Fruit fly (Drosophila melanogaster): Measurements from ENCODE around the gene Mnat9.
A peak's percentile ranks its signal among the peaks of the same experiment; 100 is the strongest.

The Mnat9 gene

dm6 chr3R:31596071-31596883, 19.7 kb downstream of the Mnat9 start, which contains the start of gene RpL6 (continued):
- TF ChIP-seq gfzf (GFP tag; optimal IDR thresholded peaks at IDR 0.05): peak; percentile 93
- TF ChIP-seq CG18599 (GFP tag; optimal IDR thresholded peaks at IDR 0.05): peak; percentile 38
- TF ChIP-seq bigmax (GFP tag; optimal IDR thresholded peaks at IDR 0.05): peak; percentile 97
- no peak for TF ChIP-seq chif (GFP tag; optimal IDR thresholded peaks at IDR 0.05)
- TF ChIP-seq CG15514 (GFP tag; optimal IDR thresholded peaks at IDR 0.05): peak; percentile 80
- peak; percentile 61 for TF ChIP-seq CG6765 (GFP tag; optimal IDR thresholded peaks at IDR 0.05)
- TF ChIP-seq CG15269 (tag; optimal IDR thresholded peaks at IDR 0.05): peak; percentile 13
- no peak for TF ChIP-seq dimm (GFP tag; IDR thresholded peaks at IDR 0.05)
- peak; percentile 24 for TF ChIP-seq CG13296 (GFP tag; optimal IDR thresholded peaks at IDR 0.05)
- TF ChIP-seq CrebB (tag; optimal IDR thresholded peaks at IDR 0.05): peak; percentile 36
- TF ChIP-seq NC2β (GFP tag; optimal IDR thresholded peaks at IDR 0.05): peak; percentile 39
- peak; percentile 54 for TF ChIP-seq CG12391 (tag; optimal IDR thresholded peaks at IDR 0.05)
- TF ChIP-seq CoRest (tag; optimal IDR thresholded peaks at IDR 0.05): peak; percentile 36
- TF ChIP-seq p53 (GFP tag; optimal IDR thresholded peaks at IDR 0.05): no peak
- TF ChIP-seq Dll (GFP tag; IDR thresholded peaks at IDR 0.05; ENCODE audit: partially characterized antibody): peak; percentile 87
- peak; percentile 43 for TF ChIP-seq CG32532 (GFP tag; IDR thresholded peaks at IDR 0.05)
- TF ChIP-seq CG30020 (tag; optimal IDR thresholded peaks at IDR 0.05): peak; percentile 70
- peak; percentile 6; the same call in 1 of the 3 replicates for TF ChIP-seq row (GFP tag; IDR thresholded peaks at IDR 0.05)
- no peak for TF ChIP-seq CG32772 (GFP tag; IDR thresholded peaks at IDR 0.05)
- TF ChIP-seq CG7928 (GFP tag; optimal IDR thresholded peaks at IDR 0.05): peak; percentile 0
- TF ChIP-seq Nf-YC (tag; optimal IDR thresholded peaks at IDR 0.05): peak; percentile 33
- peak; percentile 46 for TF ChIP-seq CG33557 (GFP tag; optimal IDR thresholded peaks at IDR 0.05)
- peak; percentile 62 for TF ChIP-seq Dp (GFP tag; optimal IDR thresholded peaks at IDR 0.05)
- TF ChIP-seq Sry-δ (GFP tag; optimal IDR thresholded peaks at IDR 0.05): peak; percentile 85
- TF ChIP-seq disco-r (GFP tag; optimal IDR thresholded peaks at IDR 0.05): no peak
- TF ChIP-seq inv (GFP tag; IDR thresholded peaks at IDR 0.05; ENCODE audit: partially characterized antibody): peak; percentile 57
- peak; percentile 63 for TF ChIP-seq HmgZ (tag; optimal IDR thresholded peaks at IDR 0.05)
- TF ChIP-seq hbn (GFP tag; IDR thresholded peaks at IDR 0.05; ENCODE audit: partially characterized antibody): peak; percentile 75
- TF ChIP-seq CG34376 (GFP tag; optimal IDR thresholded peaks at IDR 0.05): peak; percentile 38
- TF ChIP-seq scrt (GFP tag; optimal IDR thresholded peaks at IDR 0.05): no peak
- peak; percentile 57 for TF ChIP-seq sd (tag; optimal IDR thresholded peaks at IDR 0.05)
- TF ChIP-seq CG3281 (GFP tag; optimal IDR thresholded peaks at IDR 0.05): peak; percentile 27
- TF ChIP-seq insv (GFP tag; optimal IDR thresholded peaks at IDR 0.05): peak in 1 of 2 experiments; percentile 25
- peak; percentile 3 for TF ChIP-seq zen (tag; optimal IDR thresholded peaks at IDR 0.05)
- peak; percentile 36 for TF ChIP-seq CG17186 (GFP tag; optimal IDR thresholded peaks at IDR 0.05)
- TF ChIP-seq CG10979 (tag; optimal IDR thresholded peaks at IDR 0.05): peak; percentile 26
- peak; percentile 71 for TF ChIP-seq knrl (GFP tag; IDR thresholded peaks at IDR 0.05; ENCODE audit: partially characterized antibody)
- TF ChIP-seq tup (GFP tag; optimal IDR thresholded peaks at IDR 0.05): no peak
- TF ChIP-seq CG11247 (GFP tag; IDR thresholded peaks at IDR 0.05): 0 out of 2 replicates have a peak, but pooled peaks have one; percentile 36
- peak; percentile 30 for TF ChIP-seq Hsf (GFP tag; optimal IDR thresholded peaks at IDR 0.05)
- TF ChIP-seq CG14710 (tag; optimal IDR thresholded peaks at IDR 0.05): peak; percentile 83
- peak; percentile 84 for TF ChIP-seq CG6791 (GFP tag; IDR thresholded peaks at IDR 0.05; ENCODE audit: partially characterized antibody)
- no peak for TF ChIP-seq CG8089 (GFP tag; optimal IDR thresholded peaks at IDR 0.05)
- peak; percentile 77 for TF ChIP-seq CG10267 (tag; optimal IDR thresholded peaks at IDR 0.05)
- peak; percentile 34 for TF ChIP-seq CG7271 (tag; optimal IDR thresholded peaks at IDR 0.05)
- TF ChIP-seq salm (tag; optimal IDR thresholded peaks at IDR 0.05): peak; percentile 4
- peak; percentile 12 for TF ChIP-seq CG4328 (GFP tag; optimal IDR thresholded peaks at IDR 0.05)

Data from whole organism, embryonic.